Worm (Caenorhabditis elegans) whole organism, late embryonic: Measurements from ENCODE around the gene D1053.4.
A peak's percentile ranks its signal among the peaks of the same experiment; 100 is the strongest.

Experiments
- C08G9.2 ChIP-seq: sonication (generic microtip); optimal IDR thresholded peaks from 2 replicates; lab custom pipeline; 2016; ENCODE audit warnings: mild to moderate bottlenecking, missing genetic modification characterization, moderate library complexity, missing compliant biosample characterization
- F13H6.1 ChIP-seq: sonication (generic microtip); optimal IDR thresholded peaks from 2 replicates; lab custom pipeline; 2016; ENCODE audit warnings: missing genetic modification characterization, missing compliant biosample characterization
- T23F11.4 ChIP-seq: fragments of 200-800 bp; sonication (Bioruptor generic); optimal IDR thresholded peaks from 2 replicates; lab custom pipeline; 2018; ENCODE audit warnings: mild to moderate bottlenecking, missing genetic modification characterization, missing compliant biosample characterization
- Y22D7AL.16 ChIP-seq: sonication (generic microtip); optimal IDR thresholded peaks from 2 replicates; lab custom pipeline; 2016; ENCODE audit warnings: missing genetic modification characterization, missing compliant biosample characterization
- ceh-14 ChIP-seq: sonication (generic microtip); optimal IDR thresholded peaks from 2 replicates; lab custom pipeline; 2016; ENCODE audit warnings: missing genotype, missing genetic modification characterization, missing compliant biosample characterization
- ceh-18 ChIP-seq: sonication (generic microtip); optimal IDR thresholded peaks from 2 replicates; lab custom pipeline; 2016; ENCODE audit warnings: missing genetic modification characterization, missing compliant biosample characterization
- ceh-19 ChIP-seq: fragments of 200-800 bp; sonication (Bioruptor generic); optimal IDR thresholded peaks from 2 replicates; lab custom pipeline; 2018; ENCODE audit warnings: mild to moderate bottlenecking, missing genetic modification characterization, missing compliant biosample characterization
- ceh-2 ChIP-seq: sonication (generic microtip); optimal IDR thresholded peaks from 2 replicates; lab custom pipeline; 2016; ENCODE audit warnings: missing genotype, missing genetic modification characterization, missing compliant biosample characterization
- ceh-30 ChIP-seq: fragments of 150-350 bp; optimal IDR thresholded peaks from 2 replicates; lab custom pipeline; 2014; ENCODE audit warnings: missing biosample characterization, missing genetic modification characterization
- ceh-31 ChIP-seq: sonication (generic microtip); optimal IDR thresholded peaks from 2 replicates; lab custom pipeline; 2016; ENCODE audit warnings: missing genetic modification characterization, missing compliant biosample characterization
- ceh-34 ChIP-seq: sonication (generic microtip); optimal IDR thresholded peaks from 2 replicates; lab custom pipeline; 2016; ENCODE audit warnings: mild to moderate bottlenecking, missing genetic modification characterization, missing compliant biosample characterization
- ceh-45 ChIP-seq: fragments of 200-800 bp; sonication (Bioruptor generic); IDR thresholded peaks from 2 replicates; pipeline ENCODE4 v1.3.6; 2022; ENCODE audit warnings: missing genetic modification reagents, missing genetic modification characterization, missing compliant biosample characterization
- ceh-6 ChIP-seq: fragments of 200-800 bp; sonication (Bioruptor generic); optimal IDR thresholded peaks from 2 replicates; lab custom pipeline; 2018; ENCODE audit warnings: mild to moderate bottlenecking, missing genetic modification characterization, missing compliant biosample characterization
- che-1 ChIP-seq: sonication (generic microtip); optimal IDR thresholded peaks from 2 replicates; lab custom pipeline; 2016; ENCODE audit warnings: mild to moderate bottlenecking, missing genetic modification characterization, missing compliant biosample characterization
- dve-1 ChIP-seq: sonication (generic microtip); optimal IDR thresholded peaks from 2 replicates; lab custom pipeline; 2017; ENCODE audit warnings: antibody characterized with exemption, mild to moderate bottlenecking, missing genetic modification characterization, missing compliant biosample characterization
- elt-4 ChIP-seq: sonication (generic microtip); optimal IDR thresholded peaks from 2 replicates; lab custom pipeline; 2016; ENCODE audit warnings: missing genetic modification characterization, missing compliant biosample characterization
- ets-4 ChIP-seq: sonication (generic microtip); optimal IDR thresholded peaks from 2 replicates; lab custom pipeline; 2016; ENCODE audit warnings: missing genetic modification characterization, missing compliant biosample characterization
- fkh-10 ChIP-seq: fragments of 150-350 bp; optimal IDR thresholded peaks from 2 replicates; lab custom pipeline; 2014; ENCODE audit warnings: missing biosample characterization, missing genetic modification reagents, missing genetic modification characterization
- fkh-6 ChIP-seq: sonication (generic microtip); optimal IDR thresholded peaks from 2 replicates; lab custom pipeline; 2016; ENCODE audit warnings: missing genetic modification characterization, missing compliant biosample characterization
- hlh-8 ChIP-seq: sonication (generic microtip); optimal IDR thresholded peaks from 2 replicates; lab custom pipeline; 2016; ENCODE audit warnings: missing genotype, missing genetic modification characterization, missing compliant biosample characterization
- madf-2 ChIP-seq: sonication (generic microtip); optimal IDR thresholded peaks from 2 replicates; lab custom pipeline; 2017; ENCODE audit warnings: missing genetic modification characterization, missing compliant biosample characterization
- mec-3 ChIP-seq: sonication (generic microtip); optimal IDR thresholded peaks from 2 replicates; lab custom pipeline; 2016; ENCODE audit warnings: borderline replicate concordance, missing genetic modification characterization, missing compliant biosample characterization
- nfya-1 ChIP-seq: sonication (generic microtip); optimal IDR thresholded peaks from 2 replicates; lab custom pipeline; 2017; ENCODE audit warnings: missing genetic modification characterization, mild to moderate bottlenecking, missing compliant biosample characterization, antibody characterized with exemption, moderate library complexity
- nhr-11 ChIP-seq: fragments of 150-350 bp; optimal IDR thresholded peaks from 2 replicates; lab custom pipeline; 2014; ENCODE audit warnings: missing biosample characterization, missing genetic modification characterization
- npax-4 ChIP-seq: sonication (generic microtip); optimal IDR thresholded peaks from 2 replicates; lab custom pipeline; 2016; ENCODE audit warnings: missing genetic modification characterization, missing compliant biosample characterization
- odd-2 ChIP-seq: sonication (generic microtip); optimal IDR thresholded peaks from 2 replicates; lab custom pipeline; 2017; ENCODE audit warnings: antibody characterized with exemption, mild to moderate bottlenecking, missing genetic modification characterization, missing compliant biosample characterization
- pag-3 ChIP-seq: sonication (generic microtip); optimal IDR thresholded peaks from 2 replicates; lab custom pipeline; 2016; ENCODE audit warnings: missing compliant biosample characterization, missing genetic modification characterization, borderline replicate concordance
- pat-9 ChIP-seq: fragments of 200-800 bp; sonication (Bioruptor generic); optimal IDR thresholded peaks from 2 replicates; lab custom pipeline; 2018; ENCODE audit warnings: mild to moderate bottlenecking, missing genetic modification characterization, moderate library complexity, missing compliant biosample characterization
- pha-2 ChIP-seq: sonication (generic microtip); optimal IDR thresholded peaks from 2 replicates; lab custom pipeline; 2017; ENCODE audit warnings: mild to moderate bottlenecking, missing genetic modification characterization, missing compliant biosample characterization
- pha-4 ChIP-seq: fragments of 150-350 bp; optimal IDR thresholded peaks from 2 replicates; lab custom pipeline; 2018; ENCODE audit warnings: missing biosample characterization, missing genetic modification reagents, missing genetic modification characterization
- pros-1 ChIP-seq: fragments of 150-350 bp; optimal IDR thresholded peaks from 2 replicates; lab custom pipeline; 2014; ENCODE audit warnings: missing biosample characterization, missing genetic modification reagents, missing genetic modification characterization
- sdc-2 ChIP-seq: sonication (generic microtip); optimal IDR thresholded peaks from 2 replicates; lab custom pipeline; 2016; ENCODE audit warnings: missing genotype, missing genetic modification characterization, missing compliant biosample characterization
- sox-2 ChIP-seq: fragments of 200-800 bp; sonication (Bioruptor generic); IDR thresholded peaks from 2 replicates; pipeline ENCODE4 v1.3.6; 2022; ENCODE audit warnings: missing genetic modification reagents, missing genetic modification characterization, missing compliant biosample characterization
- tbx-2 ChIP-seq: sonication (generic microtip); optimal IDR thresholded peaks from 2 replicates; lab custom pipeline; 2016; ENCODE audit warnings: missing genetic modification characterization, missing compliant biosample characterization
- tbx-7 ChIP-seq: sonication (generic microtip); optimal IDR thresholded peaks from 2 replicates; lab custom pipeline; 2016; ENCODE audit warnings: missing genotype, missing genetic modification characterization, missing compliant biosample characterization
- unc-55 ChIP-seq: sonication (generic microtip); optimal IDR thresholded peaks from 2 replicates; lab custom pipeline; 2017; ENCODE audit warnings: missing biosample characterization, missing genetic modification reagents, missing genetic modification characterization

Gene D1053.4

ce11 chrX:11700263-11700662 lies 23.3 kb downstream of the D1053.4 start, which contains the start of gene C44C10.15:
C44C10.15 (minus strand) TSS chrX:11700363.
- no peak for TF ChIP-seq madf-2 (tag; lab: Kevin White, UChicago)
- no peak for TF ChIP-seq T23F11.4 (GFP tag; lab: Kevin White, UChicago)
- TF ChIP-seq elt-4 (tag; lab: Kevin White, UChicago) = no peak
- TF ChIP-seq ceh-18 = no peak
- no peak for TF ChIP-seq C08G9.2
- TF ChIP-seq pros-1 (tag; lab: Kevin White, UChicago) = no peak

DNA sequence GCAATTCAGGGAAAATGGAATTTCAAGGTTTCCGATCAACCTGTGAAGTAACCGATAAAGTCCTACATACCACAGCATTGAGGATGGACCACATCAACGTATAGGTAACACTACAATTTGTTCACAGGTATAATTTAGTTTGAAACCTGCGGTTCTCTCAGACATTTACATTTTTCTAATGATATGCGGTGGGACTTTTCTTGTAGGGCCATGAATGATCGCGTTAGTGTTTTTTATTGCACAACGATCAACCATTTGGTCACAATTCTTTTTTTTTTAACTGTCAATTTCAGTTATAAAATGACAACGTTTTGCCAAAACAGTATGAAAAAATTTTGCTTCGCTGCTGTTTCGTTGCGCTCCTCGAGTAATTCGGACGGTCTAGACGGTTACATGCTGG lies 26.9 kb downstream of the D1053.4 start, which contains the start of gene C44C10.12:
Gene C44C10.12, plus strand, starts transcription at position 301 of the 400 bp plus-strand sequence.
- no peak for TF ChIP-seq hlh-8
- no peak for TF ChIP-seq ceh-19
- TF ChIP-seq ceh-45 = no peak
- TF ChIP-seq ceh-18 = no peak
- no peak for TF ChIP-seq fkh-10 (GFP tag; lab: Kevin White, UChicago)
- no peak for TF ChIP-seq npax-4
- TF ChIP-seq unc-55 (GFP tag; lab: Kevin White, UChicago) = no peak
- no peak for TF ChIP-seq pha-4 (tag; lab: Kevin White, UChicago)
- no peak for TF ChIP-seq sox-2 (GFP tag; lab: Robert Waterston, UW)
- TF ChIP-seq che-1 (tag; lab: Kevin White, UChicago) = no peak
- no peak for TF ChIP-seq pag-3 (tag; lab: Kevin White, UChicago)
- no peak for TF ChIP-seq dve-1 (tag; lab: Kevin White, UChicago)
- no peak for TF ChIP-seq Y22D7AL.16 (tag; lab: Kevin White, UChicago)
- no peak for TF ChIP-seq fkh-6 (tag; lab: Kevin White, UChicago)
- no peak for TF ChIP-seq nhr-11 (tag; lab: Kevin White, UChicago)

- TF ChIP-seq sdc-2 (tag; lab: Kevin White, UChicago) (peak; percentile 3), hlh-8 (no peak), unc-55 (GFP tag; lab: Kevin White, UChicago) (no peak), ceh-31 (peak; percentile 74), nfya-1 (peak; percentile 41), ceh-45 (no peak), ceh-2 (tag; lab: Kevin White, UChicago) (peak; percentile 56), C08G9.2 (peak; percentile 42), tbx-2 (tag; lab: Kevin White, UChicago) (peak; percentile 57), ets-4 (tag; lab: Kevin White, UChicago) (peak; percentile 42)
Measured at ce11 chrX:11693092-11693491, 30.5 kb downstream of the D1053.4 start, which contains the start of gene smcl-1. smcl-1 (plus strand) TSS chrX:11693464.

ce11 chrX:11690014-11690591 lies 33.5 kb downstream of the D1053.4 start, which contains the start of the genes C44C10.10 and C44C10.5:
C44C10.10 (plus strand) TSS chrX:11690314.
C44C10.5 (plus strand) TSS chrX:11690541.
- TF ChIP-seq dve-1 (tag; lab: Kevin White, UChicago) = no peak
- no peak for TF ChIP-seq ceh-18
- TF ChIP-seq C08G9.2 = no peak
- no peak for TF ChIP-seq ceh-14 (tag; lab: Kevin White, UChicago)
- no peak for TF ChIP-seq tbx-7 (tag; lab: Kevin White, UChicago)
- no peak for TF ChIP-seq pha-2 (tag; lab: Kevin White, UChicago)
- no peak for TF ChIP-seq nhr-11 (tag; lab: Kevin White, UChicago)
- TF ChIP-seq nfya-1 = no peak

- TF ChIP-seq ceh-30 (tag; lab: Kevin White, UChicago) = no peak
- TF ChIP-seq ceh-19 = no peak
- TF ChIP-seq che-1 (tag; lab: Kevin White, UChicago) = no peak
- TF ChIP-seq ceh-31 = no peak
- no peak for TF ChIP-seq ceh-14 (tag; lab: Kevin White, UChicago)
- TF ChIP-seq C08G9.2 = no peak
- no peak for TF ChIP-seq T23F11.4 (GFP tag; lab: Kevin White, UChicago)
- no peak for TF ChIP-seq pha-4 (tag; lab: Kevin White, UChicago)
- no peak for TF ChIP-seq F13H6.1 (tag; lab: Kevin White, UChicago)
- no peak for TF ChIP-seq madf-2 (tag; lab: Kevin White, UChicago)
- no peak for TF ChIP-seq ceh-34 (tag; lab: Kevin White, UChicago)
- TF ChIP-seq mec-3 (tag; lab: Kevin White, UChicago) = no peak
- no peak for TF ChIP-seq ceh-6
- no peak for TF ChIP-seq pat-9 (tag; lab: Kevin White, UChicago)
- no peak for TF ChIP-seq elt-4 (tag; lab: Kevin White, UChicago)
- no peak for TF ChIP-seq odd-2 (tag; lab: Kevin White, UChicago)
Measured at ce11 chrX:11687836-11688319, 35.7 kb downstream of the D1053.4 start, which contains the start of gene C44C10.7. C44C10.7 (minus strand) TSS chrX:11688269.
